Worm (Caenorhabditis elegans): ENCODE data around the gene C28D4.8.

C28D4.8 gene

ce11 chrIV:9761751-9762150 lies 13.5 kb upstream of the C28D4.8 start (continued):
- no peak for TF ChIP-seq hpl-2 (GFP tag; optimal IDR thresholded peaks at IDR 0.05)
- TF ChIP-seq nhr-71 (tag; optimal IDR thresholded peaks at IDR 0.05): peak; percentile 55
- no peak for TF ChIP-seq mef-2 (tag; optimal IDR thresholded peaks at IDR 0.05)
- no peak for TF ChIP-seq unc-98 (GFP tag; IDR thresholded peaks at IDR 0.05)
- TF ChIP-seq aly-2 (tag; optimal IDR thresholded peaks at IDR 0.05): no peak
- TF ChIP-seq zag-1 (tag; optimal IDR thresholded peaks at IDR 0.05): no peak
- TF ChIP-seq unc-62 (GFP tag; optimal IDR thresholded peaks at IDR 0.05): no peak
- TF ChIP-seq rnt-1 (tag; optimal IDR thresholded peaks at IDR 0.05): peak; percentile 29
- no peak for TF ChIP-seq xbp-1 (tag; optimal IDR thresholded peaks at IDR 0.05)

- no peak for TF ChIP-seq nhr-77 (tag; optimal IDR thresholded peaks at IDR 0.05)
- no peak for TF ChIP-seq snu-23 (GFP tag; optimal IDR thresholded peaks at IDR 0.05)
- no peak for TF ChIP-seq efl-1 (optimal IDR thresholded peaks at IDR 0.05)
- TF ChIP-seq efl-1 (GFP tag; optimal IDR thresholded peaks at IDR 0.05 in 1 of 2): no peak
- TF ChIP-seq ceh-82 (tag; optimal IDR thresholded peaks at IDR 0.05): no peak
- TF ChIP-seq ceh-90 (tag; optimal IDR thresholded peaks at IDR 0.05): no peak
- no peak for TF ChIP-seq sptf-1 (tag; optimal IDR thresholded peaks at IDR 0.05)
- no peak for TF ChIP-seq tlp-1 (tag; optimal IDR thresholded peaks at IDR 0.05)
- no peak for TF ChIP-seq nhr-19 (GFP tag; conservative IDR thresholded peaks at IDR 0.05)
- no peak for TF ChIP-seq nhr-28 (tag; optimal IDR thresholded peaks at IDR 0.05)
- no peak for TF ChIP-seq mep-1 (tag; optimal IDR thresholded peaks at IDR 0.05)
- TF ChIP-seq fkh-10 (GFP tag; optimal IDR thresholded peaks at IDR 0.05): no peak
- no peak for TF ChIP-seq ztf-11 (tag; optimal IDR thresholded peaks at IDR 0.05)
- TF ChIP-seq zip-4 (GFP tag; optimal IDR thresholded peaks at IDR 0.05): no peak
- no peak for TF ChIP-seq lin-39 (tag; optimal IDR thresholded peaks at IDR 0.05)
- TF ChIP-seq alr-1 (tag; optimal IDR thresholded peaks at IDR 0.05; ENCODE audit: borderline replicate concordance): no peak
- no peak for TF ChIP-seq ama-1 (optimal IDR thresholded peaks at IDR 0.05)
These were observed 9.1 kb upstream of the C28D4.8 start, which contains the start of gene nhr-97 for ce11 chrIV:9757425-9757740. nhr-97 (plus strand) TSS chrIV:9757641.

DNA sequence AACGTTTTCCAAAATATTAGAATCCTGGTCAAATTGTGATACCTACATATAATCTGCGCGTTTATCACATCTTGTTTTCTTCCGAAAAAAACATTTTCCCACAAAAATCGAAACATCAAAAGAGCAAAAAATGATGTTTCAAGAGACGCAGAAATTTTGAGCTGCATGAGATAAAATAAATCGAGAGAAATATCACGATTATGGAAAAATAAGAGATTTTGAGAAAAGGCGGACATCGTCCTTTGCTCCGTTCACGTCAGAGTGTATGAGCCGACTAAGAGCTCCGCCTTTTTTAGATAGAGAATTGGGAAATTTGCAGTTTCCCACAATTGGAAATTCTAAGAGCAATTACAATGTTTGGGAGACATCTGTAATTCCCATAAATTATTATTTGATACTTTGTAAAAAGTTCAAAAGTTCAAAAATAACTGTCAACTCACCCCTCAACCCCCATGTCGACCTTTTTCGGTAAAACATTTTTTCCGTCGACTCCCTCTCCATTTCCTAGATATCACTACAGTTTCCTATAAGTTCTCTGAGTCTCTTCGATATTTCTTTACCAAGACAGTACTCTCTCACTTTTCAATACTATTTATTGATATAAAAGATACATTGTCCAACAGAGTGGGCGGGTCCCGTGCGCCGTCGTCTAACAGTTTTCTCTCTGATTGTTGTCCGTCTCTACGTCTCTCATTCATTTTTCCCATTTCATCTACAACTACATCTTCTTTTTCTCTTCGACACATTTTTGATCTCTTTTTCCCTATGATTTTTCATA lies 8.6 kb upstream of the C28D4.8 start:
- no peak for TF ChIP-seq pqm-1 (tag; optimal IDR thresholded peaks at IDR 0.05)
- TF ChIP-seq unc-86 (tag; optimal IDR thresholded peaks at IDR 0.05): no peak
- TF ChIP-seq ztf-11 (tag; optimal IDR thresholded peaks at IDR 0.05): no peak
- TF ChIP-seq unc-130 (tag; optimal IDR thresholded peaks at IDR 0.05): no peak
- TF ChIP-seq zag-1 (tag; optimal IDR thresholded peaks at IDR 0.05): no peak
- TF ChIP-seq tbx-2 (tag; optimal IDR thresholded peaks at IDR 0.05): peak; percentile 58
- TF ChIP-seq elt-3 (tag; optimal IDR thresholded peaks at IDR 0.05): peak in 2 of 6 experiments; percentile 78 to 85
- TF ChIP-seq hlh-17 (GFP tag; optimal IDR thresholded peaks at IDR 0.05; ENCODE audit: borderline replicate concordance): no peak
- TF ChIP-seq nhr-77 (tag; optimal IDR thresholded peaks at IDR 0.05): peak; percentile 6
- no peak for TF ChIP-seq egl-13 (tag; optimal IDR thresholded peaks at IDR 0.05)
- TF ChIP-seq fos-1 (tag; optimal IDR thresholded peaks at IDR 0.05): no peak
- no peak for TF ChIP-seq ama-1 (optimal IDR thresholded peaks at IDR 0.05)
- TF ChIP-seq blmp-1 (tag; optimal IDR thresholded peaks at IDR 0.05): peak; percentile 80
- no peak for TF ChIP-seq tlp-1 (tag; optimal IDR thresholded peaks at IDR 0.05)
- TF ChIP-seq nhr-28 (tag; optimal IDR thresholded peaks at IDR 0.05): no peak
- no peak for TF ChIP-seq egl-27 (tag; optimal IDR thresholded peaks at IDR 0.05)
- TF ChIP-seq dsc-1 (tag; optimal IDR thresholded peaks at IDR 0.05): peak; percentile 57
- TF ChIP-seq ceh-90 (tag; optimal IDR thresholded peaks at IDR 0.05): no peak
- TF ChIP-seq dpl-1 (GFP tag; optimal IDR thresholded peaks at IDR 0.05): peak in 2 of 3 experiments; percentile 2 to 17
- TF ChIP-seq sox-4 (tag; optimal IDR thresholded peaks at IDR 0.05): no peak
- peak; percentile 22 for TF ChIP-seq swsn-7 (tag; optimal IDR thresholded peaks at IDR 0.05)
- peak; percentile 15 to 32 for TF ChIP-seq efl-1 (optimal IDR thresholded peaks at IDR 0.05)
- no peak for TF ChIP-seq efl-1 (GFP tag; optimal IDR thresholded peaks at IDR 0.05 in 1 of 2)
- no peak for TF ChIP-seq hpl-2 (GFP tag; optimal IDR thresholded peaks at IDR 0.05)
- TF ChIP-seq vab-15 (tag; optimal IDR thresholded peaks at IDR 0.05): no peak
- peak; percentile 29 to 57 for TF ChIP-seq lsy-2 (tag; optimal IDR thresholded peaks at IDR 0.05)
- peak; percentile 43 for TF ChIP-seq mep-1 (tag; optimal IDR thresholded peaks at IDR 0.05)
- no peak for TF ChIP-seq fkh-10 (GFP tag; optimal IDR thresholded peaks at IDR 0.05)
- no peak for TF ChIP-seq Y116A8C.19 (tag; optimal IDR thresholded peaks at IDR 0.05; ENCODE audit: borderline replicate concordance)
- no peak for TF ChIP-seq efl-3 (GFP tag; optimal IDR thresholded peaks at IDR 0.05)
- no peak for TF ChIP-seq C04F5.9 (tag; optimal IDR thresholded peaks at IDR 0.05)
- TF ChIP-seq lin-13 (GFP tag; optimal IDR thresholded peaks at IDR 0.05): no peak
- no peak for TF ChIP-seq C34B4.2 (tag; optimal IDR thresholded peaks at IDR 0.05)
- no peak for TF ChIP-seq unc-30 (tag; optimal IDR thresholded peaks at IDR 0.05)
